Worm (Caenorhabditis elegans) whole organism, L4 larva: ENCODE results near the gene daf-10.

ENCODE experiments used
- Y5F2A.4 ChIP-seq: fragments of 200-800 bp; sonication (Bioruptor generic); optimal IDR thresholded peaks from 2 replicates; lab custom pipeline; 2018; ENCODE audit warnings: mild to moderate bottlenecking, missing genetic modification characterization, missing compliant biosample characterization
- ZK546.5 ChIP-seq, 2 experiments: sonication (generic microtip); optimal IDR thresholded peaks; 2 replicates each; lab custom pipeline; 2017; ENCODE audit warnings: missing biosample characterization in 2 of 2, missing genetic modification characterization in 2 of 2
- ces-1 ChIP-seq: fragments of 150-350 bp; sonication (generic microtip); optimal IDR thresholded peaks from 4 replicates; lab custom pipeline; 2014; ENCODE audit warnings: missing biosample characterization, missing genetic modification reagents, missing genetic modification characterization
- fkh-10 ChIP-seq: fragments of 150-350 bp; optimal IDR thresholded peaks from 2 replicates; lab custom pipeline; 2014; ENCODE audit warnings: missing biosample characterization, missing genetic modification reagents, missing genetic modification characterization
- jun-1 ChIP-seq: fragments of 150-350 bp; optimal IDR thresholded peaks from 2 replicates; lab custom pipeline; 2014; ENCODE audit warnings: missing biosample characterization, missing genetic modification reagents, missing genetic modification characterization
- lir-3 ChIP-seq: sonication (generic microtip); optimal IDR thresholded peaks from 2 replicates; lab custom pipeline; 2016; ENCODE audit warnings: mild to moderate bottlenecking, missing genetic modification characterization, missing compliant biosample characterization
- nhr-237 ChIP-seq: sonication (generic microtip); optimal IDR thresholded peaks from 2 replicates; lab custom pipeline; 2017; ENCODE audit warnings: missing biosample characterization, missing genetic modification characterization
- pha-4 ChIP-seq, 2 experiments: fragments of 150-350 bp in 1 of 2; fragments of 200-800 bp in 1 of 2; sonication (Bioruptor generic) in 1 of 2; IDR thresholded peaks in 1 of 2; optimal IDR thresholded peaks in 1 of 2; 2 replicates each; pipeline versions ENCODE4 v1.3.6 to Lab custom; 2014 to 2022; ENCODE audit warnings: missing genetic modification characterization in 2 of 2, missing genetic modification reagents in 2 of 2, missing biosample characterization in 1 of 2, missing compliant biosample characterization in 1 of 2
- skn-1 ChIP-seq: fragments of 150-350 bp; optimal IDR thresholded peaks from 2 replicates; lab custom pipeline; 2014; ENCODE audit warnings: missing biosample characterization, missing genetic modification characterization
- zag-1 ChIP-seq: fragments of 150-350 bp; optimal IDR thresholded peaks from 2 replicates; lab custom pipeline; 2014; ENCODE audit warnings: missing biosample characterization, missing genetic modification characterization
- zfp-2 ChIP-seq: sonication (generic microtip); optimal IDR thresholded peaks from 2 replicates; lab custom pipeline; 2016; ENCODE audit warnings: mild to moderate bottlenecking, missing genetic modification characterization, missing compliant biosample characterization

- TF ChIP-seq pha-4 (GFP tag; IDR thresholded peaks at IDR 0.05; lab: Robert Waterston, UW) = no peak
- no peak for TF ChIP-seq pha-4 (tag; optimal IDR thresholded peaks at IDR 0.05; lab: Kevin White, UChicago)
- no peak for TF ChIP-seq jun-1
- no peak for TF ChIP-seq Y5F2A.4 (GFP tag; lab: Kevin White, UChicago)
- no peak for TF ChIP-seq fkh-10 (GFP tag; lab: Kevin White, UChicago)
- no peak for TF ChIP-seq nhr-237 (tag; lab: Kevin White, UChicago)
- no peak for TF ChIP-seq lir-3 (tag; lab: Kevin White, UChicago)
- no peak for TF ChIP-seq zag-1 (tag; lab: Kevin White, UChicago)
- TF ChIP-seq ces-1 = no peak
- TF ChIP-seq zfp-2 (tag; lab: Kevin White, UChicago) = no peak
- TF ChIP-seq ZK546.5 (tag; optimal IDR thresholded peaks at IDR 0.05; lab: Kevin White, UChicago) = no peak
- TF ChIP-seq skn-1 = no peak
Measured at ce11 chrIV:9100835-9101234, 45.2 kb downstream of the daf-10 start.
